Worm (Caenorhabditis elegans) whole organism, midembryonic: ENCODE measurements around the gene F23D12.7.

ENCODE experiments used
- T22C8.4 ChIP-seq: fragments of 200-800 bp; sonication (Bioruptor generic); IDR thresholded peaks from 2 replicates; pipeline ENCODE4 v1.3.6; 2022; ENCODE audit warnings: missing genetic modification characterization, missing compliant biosample characterization
- klf-2 ChIP-seq: fragments of 200-800 bp; sonication (Bioruptor generic); conservative IDR thresholded peaks from 2 replicates; pipeline ENCODE4 v1.3.6; 2022; ENCODE audit warnings: missing genetic modification reagents, missing genetic modification characterization, missing compliant biosample characterization
- med-1 ChIP-seq: sonication (generic microtip); optimal IDR thresholded peaks from 2 replicates; lab custom pipeline; 2017; ENCODE audit warnings: missing genetic modification characterization, mild to moderate bottlenecking, missing compliant biosample characterization, antibody characterized with exemption, missing genetic modification reagents; ENCODE audit not compliant: insufficient read depth
- ztf-29 ChIP-seq: fragments of 200-800 bp; sonication (Bioruptor generic); IDR thresholded peaks from 2 replicates; pipeline ENCODE4 v1.3.6; 2022; ENCODE audit warnings: missing genetic modification reagents, missing genetic modification characterization, missing compliant biosample characterization

DNA sequence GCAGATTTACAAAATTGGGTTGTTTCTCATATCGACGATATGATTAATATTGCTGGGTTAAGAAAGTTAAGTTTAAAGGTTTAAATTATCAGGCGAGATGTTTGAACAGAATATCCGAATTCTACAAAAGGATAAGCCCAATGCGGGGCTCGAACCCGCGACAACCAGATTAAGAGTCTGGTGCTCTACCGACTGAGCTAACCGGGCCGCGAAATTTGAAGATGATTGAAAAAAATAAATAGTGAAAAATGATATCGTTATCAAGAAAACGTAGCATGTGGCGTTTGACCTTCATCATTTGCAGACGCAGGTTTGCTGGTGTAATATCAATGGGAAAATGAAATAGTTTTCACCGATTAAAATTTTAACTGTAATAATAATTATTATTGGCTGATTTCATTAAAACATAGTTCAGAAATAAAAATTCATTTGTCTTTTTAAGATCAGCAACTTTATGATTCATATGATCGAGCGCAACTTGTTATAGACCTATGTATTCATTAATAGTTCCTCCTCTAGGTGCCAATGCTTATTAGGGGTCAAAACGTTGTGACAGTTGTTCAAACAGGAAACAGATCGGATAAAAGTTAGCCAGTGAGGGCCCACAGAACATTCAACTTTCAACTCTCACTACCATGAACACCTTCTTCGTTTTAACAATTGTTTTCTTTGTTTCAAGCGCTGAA is 25.3 kb upstream of the F23D12.7 start, which contains the start of gene M163.11:
- TF ChIP-seq med-1 (no peak), klf-2 (no peak), T22C8.4 (GFP tag; lab: Robert Waterston, UW) (no peak), ztf-29 (GFP tag; lab: Robert Waterston, UW) (no peak)
